Worm (Caenorhabditis elegans) whole organism, young adult: Measurements from ENCODE around the gene vrp-1.

Experiments used
- B0019.2 ChIP-seq: fragments of 200-800 bp; sonication (Bioruptor generic); conservative IDR thresholded peaks from 2 replicates; pipeline ENCODE4 v1.3.6; 2022; ENCODE audit warnings: missing genetic modification reagents, missing genetic modification characterization, missing compliant biosample characterization
- F22D6.2 ChIP-seq: sonication (generic microtip); optimal IDR thresholded peaks from 2 replicates; lab custom pipeline; 2016; ENCODE audit warnings: mild to moderate bottlenecking, missing genetic modification characterization, missing compliant biosample characterization
- F49E8.2 ChIP-seq: sonication (generic microtip); optimal IDR thresholded peaks from 3 replicates; lab custom pipeline; 2017; ENCODE audit warnings: missing genetic modification characterization, mild to moderate bottlenecking, missing compliant biosample characterization, antibody characterized with exemption, moderate library complexity; ENCODE audit not compliant: insufficient read depth
- F57A8.1 ChIP-seq: fragments of 200-800 bp; sonication (Bioruptor generic); optimal IDR thresholded peaks from 2 replicates; lab custom pipeline; 2018; ENCODE audit warnings: mild to moderate bottlenecking, missing genetic modification characterization, moderate library complexity, missing compliant biosample characterization
- T07F8.4 ChIP-seq: sonication (generic microtip); optimal IDR thresholded peaks from 2 replicates; lab custom pipeline; 2016; ENCODE audit warnings: mild to moderate bottlenecking, missing genetic modification characterization, moderate library complexity, missing compliant biosample characterization
- Y53F4B.3 ChIP-seq: fragments of 200-800 bp; sonication (Bioruptor generic); IDR thresholded peaks from 2 replicates; pipeline ENCODE4 v1.3.6; 2022; ENCODE audit warnings: missing genetic modification reagents, missing genetic modification characterization, missing compliant biosample characterization
- Y53G8AR.9 ChIP-seq: fragments of 200-800 bp; sonication (Bioruptor generic); conservative IDR thresholded peaks from 2 replicates; pipeline ENCODE4 v1.3.6; 2022; ENCODE audit warnings: missing genetic modification reagents, missing genetic modification characterization, missing compliant biosample characterization
- Y56A3A.18 ChIP-seq: fragments of 200-800 bp; sonication (Bioruptor generic); IDR thresholded peaks from 2 replicates; pipeline ENCODE4 v1.3.6; 2022; ENCODE audit warnings: missing genetic modification reagents, missing genetic modification characterization, missing compliant biosample characterization
- ZK185.1 ChIP-seq: sonication (generic microtip); optimal IDR thresholded peaks from 2 replicates; lab custom pipeline; 2016; ENCODE audit warnings: mild to moderate bottlenecking, missing genetic modification characterization, missing compliant biosample characterization; ENCODE audit not compliant: poor library complexity, severe bottlenecking
- aptf-2 ChIP-seq: fragments of 200-800 bp; sonication (Bioruptor generic); conservative IDR thresholded peaks from 2 replicates; pipeline ENCODE4 v1.3.6; 2022; ENCODE audit warnings: missing genetic modification reagents, missing genetic modification characterization, missing compliant biosample characterization
- attf-5 ChIP-seq: fragments of 200-800 bp; sonication (Bioruptor generic); optimal IDR thresholded peaks from 2 replicates; lab custom pipeline; 2018; ENCODE audit warnings: mild to moderate bottlenecking, missing genetic modification characterization, missing compliant biosample characterization
- bed-2 ChIP-seq: fragments of 200-800 bp; sonication (Bioruptor generic); IDR thresholded peaks from 2 replicates; pipeline ENCODE4 v1.3.6; 2022; ENCODE audit warnings: missing genetic modification reagents, missing genetic modification characterization, missing compliant biosample characterization
- ceh-40 ChIP-seq: fragments of 200-800 bp; sonication (Bioruptor generic); IDR thresholded peaks from 2 replicates; pipeline ENCODE4 v1.3.6; 2022; ENCODE audit warnings: missing genetic modification characterization, missing compliant biosample characterization
- ceh-58 ChIP-seq: fragments of 200-800 bp; sonication (Bioruptor generic); IDR thresholded peaks from 2 replicates; pipeline ENCODE4 v1.3.6; 2022; ENCODE audit warnings: missing genetic modification characterization, missing compliant biosample characterization
- ceh-79 ChIP-seq: sonication (generic microtip); optimal IDR thresholded peaks from 2 replicates; lab custom pipeline; 2017; ENCODE audit warnings: mild to moderate bottlenecking, missing genetic modification characterization, missing compliant biosample characterization
- ceh-91 ChIP-seq: fragments of 200-800 bp; sonication (Bioruptor generic); IDR thresholded peaks from 2 replicates; pipeline ENCODE4 v1.3.6; 2022; ENCODE audit warnings: missing genetic modification reagents, missing genetic modification characterization, missing compliant biosample characterization
- chd-7 ChIP-seq: sonication (generic microtip); optimal IDR thresholded peaks from 2 replicates; lab custom pipeline; 2016; ENCODE audit warnings: mild to moderate bottlenecking, missing genetic modification characterization, moderate library complexity, missing compliant biosample characterization
- dox-1 ChIP-seq: fragments of 200-800 bp; sonication (Bioruptor generic); IDR thresholded peaks from 2 replicates; pipeline ENCODE4 v1.3.6; 2022; ENCODE audit warnings: missing genetic modification reagents, missing genetic modification characterization, missing compliant biosample characterization
- dpff-1 ChIP-seq: sonication (generic microtip); optimal IDR thresholded peaks from 2 replicates; lab custom pipeline; 2017; ENCODE audit warnings: mild to moderate bottlenecking, missing genetic modification characterization, missing compliant biosample characterization
- dpl-1 ChIP-seq: fragments of 150-350 bp; optimal IDR thresholded peaks from 2 replicates; lab custom pipeline; 2014; ENCODE audit warnings: missing biosample characterization, missing genetic modification reagents, missing genetic modification characterization
- efl-1 ChIP-seq: fragments of 150-350 bp; optimal IDR thresholded peaks from 2 replicates; lab custom pipeline; 2014; ENCODE audit warnings: missing biosample characterization, missing genetic modification reagents, missing genetic modification characterization
- egl-44 ChIP-seq: fragments of 200-800 bp; sonication (Bioruptor generic); IDR thresholded peaks from 2 replicates; pipeline ENCODE4 v1.3.6; 2022; ENCODE audit warnings: missing genetic modification reagents, missing genetic modification characterization, missing compliant biosample characterization
- ets-4 ChIP-seq: fragments of 200-800 bp; sonication (Bioruptor generic); optimal IDR thresholded peaks from 2 replicates; lab custom pipeline; 2018; ENCODE audit warnings: mild to moderate bottlenecking, missing genetic modification characterization, missing compliant biosample characterization
- fkh-3 ChIP-seq: sonication (generic microtip); optimal IDR thresholded peaks from 2 replicates; lab custom pipeline; 2016; ENCODE audit warnings: mild to moderate bottlenecking, missing genetic modification characterization, missing compliant biosample characterization
- hlh-12 ChIP-seq: sonication (generic microtip); optimal IDR thresholded peaks from 2 replicates; lab custom pipeline; 2016; ENCODE audit warnings: missing genetic modification characterization, missing compliant biosample characterization
- hmg-1.2 ChIP-seq: fragments of 200-800 bp; sonication (Bioruptor generic); IDR thresholded peaks from 2 replicates; pipeline ENCODE4 v1.3.6; 2022; ENCODE audit warnings: missing genetic modification reagents, missing genetic modification characterization, missing compliant biosample characterization
- hrde-1 ChIP-seq: sonication (generic microtip); optimal IDR thresholded peaks from 2 replicates; lab custom pipeline; 2016; ENCODE audit warnings: missing genetic modification characterization, mild to moderate bottlenecking, missing compliant biosample characterization, moderate library complexity, missing genotype, missing genetic modification reagents, borderline replicate concordance
- let-526 ChIP-seq: fragments of 200-800 bp; sonication (Bioruptor generic); IDR thresholded peaks from 2 replicates; pipeline ENCODE4 v1.3.6; 2022; ENCODE audit warnings: missing genetic modification reagents, missing genetic modification characterization, missing compliant biosample characterization
- lin-40 ChIP-seq: sonication (generic microtip); optimal IDR thresholded peaks from 2 replicates; lab custom pipeline; 2016; ENCODE audit warnings: missing genetic modification characterization, mild to moderate bottlenecking, missing compliant biosample characterization, missing genotype, missing genetic modification reagents
- lin-54 ChIP-seq: fragments of 200-800 bp; sonication (Bioruptor generic); optimal IDR thresholded peaks from 2 replicates; lab custom pipeline; 2018; ENCODE audit warnings: mild to moderate bottlenecking, missing genetic modification characterization, missing compliant biosample characterization
- lir-1 ChIP-seq: fragments of 200-800 bp; sonication (Bioruptor generic); conservative IDR thresholded peaks from 2 replicates; pipeline ENCODE4 v1.3.6; 2022; ENCODE audit warnings: missing genetic modification reagents, missing genetic modification characterization, missing compliant biosample characterization
- lsl-1 ChIP-seq: fragments of 200-800 bp; sonication (Bioruptor generic); optimal IDR thresholded peaks from 2 replicates; lab custom pipeline; 2018; ENCODE audit warnings: mild to moderate bottlenecking, missing genetic modification characterization, moderate library complexity, missing compliant biosample characterization
- lsy-27 ChIP-seq: sonication (generic microtip); optimal IDR thresholded peaks from 2 replicates; lab custom pipeline; 2017; ENCODE audit warnings: missing genetic modification characterization, mild to moderate bottlenecking, missing compliant biosample characterization, antibody characterized with exemption, missing genotype, borderline replicate concordance; ENCODE audit not compliant: insufficient read depth
- madf-10 ChIP-seq: sonication (generic microtip); optimal IDR thresholded peaks from 2 replicates; lab custom pipeline; 2016; ENCODE audit warnings: mild to moderate bottlenecking, missing genetic modification characterization, missing compliant biosample characterization
- mel-28 ChIP-seq: sonication (generic microtip); optimal IDR thresholded peaks from 2 replicates; lab custom pipeline; 2016; ENCODE audit warnings: borderline replicate concordance, mild to moderate bottlenecking, missing genetic modification characterization, missing compliant biosample characterization
- mxl-1 ChIP-seq: sonication (generic microtip); optimal IDR thresholded peaks from 2 replicates; lab custom pipeline; 2016; ENCODE audit warnings: missing genetic modification characterization, missing compliant biosample characterization
- nfya-2 ChIP-seq: fragments of 200-800 bp; sonication (Bioruptor generic); IDR thresholded peaks from 2 replicates; pipeline ENCODE4 v1.3.6; 2022; ENCODE audit warnings: missing genetic modification reagents, missing genetic modification characterization, missing compliant biosample characterization
- rcor-1 ChIP-seq: fragments of 200-800 bp; sonication (Bioruptor generic); IDR thresholded peaks from 2 replicates; pipeline ENCODE4 v1.3.6; 2022; ENCODE audit warnings: missing genetic modification reagents, missing genetic modification characterization, missing compliant biosample characterization
- rec-8 ChIP-seq, 2 experiments: sonication (generic microtip); optimal IDR thresholded peaks; 2 replicates each; lab custom pipeline; 2016; ENCODE audit warnings: mild to moderate bottlenecking in 2 of 2, missing genetic modification characterization in 2 of 2, missing genetic modification reagents in 2 of 2, missing genotype in 2 of 2, missing biosample characterization in 1 of 2, missing compliant biosample characterization in 1 of 2, moderate library complexity in 1 of 2
- rpc-1 ChIP-seq, 2 experiments: fragments of 150-350 bp in 1 of 2; sonication (generic microtip) in 1 of 2; optimal IDR thresholded peaks; 2 replicates each; lab custom pipeline; 2014 to 2018; ENCODE audit warnings: missing biosample characterization in 1 of 2, missing genetic modification characterization in 1 of 2, missing genetic modification reagents in 1 of 2, missing genotype in 1 of 2
- sdz-38 ChIP-seq: sonication (generic microtip); optimal IDR thresholded peaks from 2 replicates; lab custom pipeline; 2016; ENCODE audit warnings: missing genotype, missing genetic modification characterization, missing compliant biosample characterization
- snpc-3.4 ChIP-seq: sonication (generic microtip); optimal IDR thresholded peaks from 2 replicates; lab custom pipeline; 2017; ENCODE audit warnings: missing genetic modification characterization, mild to moderate bottlenecking, missing compliant biosample characterization, antibody characterized with exemption, moderate library complexity, missing genotype, missing genetic modification reagents
- snpc-4 ChIP-seq, 5 experiments: fragments of 150-350 bp in 1 of 5; sonication (generic microtip) in 4 of 5; optimal IDR thresholded peaks; 2 replicates each; lab custom pipeline; 2014 to 2018; ENCODE audit warnings: missing genetic modification characterization in 5 of 5, missing biosample characterization in 3 of 5, antibody characterized with exemption in 2 of 5, mild to moderate bottlenecking in 2 of 5, missing compliant biosample characterization in 2 of 5, missing genotype in 2 of 5, moderate library complexity in 2 of 5, missing genetic modification reagents in 1 of 5
- unc-130 ChIP-seq: sonication (generic microtip); optimal IDR thresholded peaks from 2 replicates; lab custom pipeline; 2016; ENCODE audit warnings: missing genetic modification reagents, missing genetic modification characterization, missing compliant biosample characterization
- xnd-1 ChIP-seq: sonication (generic microtip); optimal IDR thresholded peaks from 2 replicates; lab custom pipeline; 2016; ENCODE audit warnings: missing genotype, missing genetic modification reagents, missing genetic modification characterization, missing compliant biosample characterization
- ztf-6 ChIP-seq: fragments of 200-800 bp; sonication (Bioruptor generic); IDR thresholded peaks from 2 replicates; pipeline ENCODE4 v1.3.6; 2022; ENCODE audit warnings: missing genetic modification reagents, missing genetic modification characterization, missing compliant biosample characterization

vrp-1 gene

DNA sequence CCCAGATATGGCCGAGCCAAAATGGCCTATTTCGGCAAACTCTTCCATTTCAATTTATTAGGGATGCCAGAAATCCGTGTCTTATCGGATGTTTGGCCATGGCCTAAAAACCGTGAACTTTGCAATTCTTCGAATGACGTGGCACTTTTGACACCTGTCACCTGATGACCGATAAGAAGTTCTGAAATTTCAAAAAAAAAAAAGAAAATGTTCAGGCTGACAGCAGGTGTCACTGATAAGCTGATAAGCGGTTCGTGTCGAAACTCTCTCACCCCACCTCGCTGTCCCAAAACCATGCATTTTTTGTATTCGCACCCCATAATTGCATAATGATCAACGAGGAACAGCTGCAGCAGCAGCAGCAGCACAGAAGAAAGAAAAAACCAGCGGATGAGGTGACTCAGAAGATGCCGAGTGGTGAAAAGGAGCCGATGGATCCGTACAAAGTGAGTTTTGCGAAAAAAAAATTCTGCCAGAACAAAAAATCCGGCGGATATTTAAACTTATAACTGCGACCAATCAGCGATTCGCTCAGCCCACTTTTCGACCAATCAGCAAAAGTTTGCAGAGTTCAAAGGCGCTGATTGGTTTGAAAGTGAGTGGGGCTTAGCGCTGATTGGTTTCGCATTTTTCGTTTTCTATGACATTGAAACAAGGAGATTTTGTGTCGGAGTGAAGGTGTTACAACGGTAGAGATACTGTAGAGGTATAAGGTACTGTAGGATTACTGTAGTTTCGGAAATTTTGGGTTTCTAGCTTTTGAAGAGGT lies at the start of gene vrp-1, which contains the start of gene Y54G2A.28 (continued):
- TF ChIP-seq hlh-12 (no peak), bed-2 (GFP tag; lab: Robert Waterston, UW) (no peak), ceh-58 (GFP tag; lab: Robert Waterston, UW) (no peak), F57A8.1 (no peak), madf-10 (tag; lab: Kevin White, UChicago) (peak; percentile 1), hrde-1 (tag; lab: Kevin White, UChicago) (no peak), attf-5 (GFP tag; lab: Kevin White, UChicago) (peak; percentile 10), rcor-1 (GFP tag; lab: Robert Waterston, UW) (no peak), snpc-4 (GFP tag; optimal IDR thresholded peaks at IDR 0.05; lab: Kevin White, UChicago) (no peak), snpc-4 (tag; optimal IDR thresholded peaks at IDR 0.05; lab: Kevin White, UChicago) (no peak), lin-40 (peak; percentile 17), rec-8 (tag; optimal IDR thresholded peaks at IDR 0.05; lab: Kevin White, UChicago) (no peak), ZK185.1 (tag; lab: Kevin White, UChicago) (no peak), ceh-79 (tag; lab: Kevin White, UChicago) (no peak), B0019.2 (GFP tag; lab: Robert Waterston, UW) (no peak), Y53F4B.3 (GFP tag; lab: Robert Waterston, UW) (no peak), T07F8.4 (tag; lab: Kevin White, UChicago) (no peak), F49E8.2 (tag; lab: Kevin White, UChicago) (no peak), dpff-1 (tag; lab: Kevin White, UChicago) (no peak), let-526 (peak; percentile 57; the same call in 1 of the 2 replicates), F22D6.2 (tag; lab: Kevin White, UChicago) (no peak), lin-54 (GFP tag; lab: Kevin White, UChicago) (peak; percentile 29), ceh-91 (GFP tag; lab: Robert Waterston, UW) (no peak), Y56A3A.18 (peak; percentile 57; the same call in 1 of the 2 replicates), mxl-1 (tag; lab: Kevin White, UChicago) (no peak), aptf-2 (GFP tag; lab: Robert Waterston, UW) (no peak), dpl-1 (GFP tag; lab: Kevin White, UChicago) (no peak), hmg-1.2 (no peak), rpc-1 (optimal IDR thresholded peaks at IDR 0.05; lab: Kevin White, UChicago) (no peak), rpc-1 (tag; optimal IDR thresholded peaks at IDR 0.05; lab: Kevin White, UChicago) (no peak), fkh-3 (tag; lab: Kevin White, UChicago) (no peak), ets-4 (GFP tag; lab: Kevin White, UChicago) (no peak), nfya-2 (GFP tag; lab: Robert Waterston, UW) (no peak), xnd-1 (tag; lab: Kevin White, UChicago) (no peak), lir-1 (no peak), dox-1 (peak; percentile 74), lsl-1 (no peak), Y53G8AR.9 (GFP tag; lab: Robert Waterston, UW) (no peak), lsy-27 (tag; lab: Kevin White, UChicago) (no peak), chd-7 (tag; lab: Kevin White, UChicago) (peak; percentile 8), sdz-38 (no peak), snpc-3.4 (tag; lab: Kevin White, UChicago) (no peak), efl-1 (no peak), unc-130 (no peak), ztf-6 (GFP tag; lab: Robert Waterston, UW) (no peak), mel-28 (tag; lab: Kevin White, UChicago) (no peak), egl-44 (GFP tag; lab: Robert Waterston, UW) (no peak), ceh-40 (GFP tag; lab: Robert Waterston, UW) (no peak)
